Fruit fly (Drosophila melanogaster) whole organism, embryonic: ENCODE results near the gene AnxB9.
A peak's percentile ranks its signal among the peaks of the same experiment; 100 is the strongest.

Experiments
- Bgb ChIP-seq: fragments of 200-800 bp; sonication (Bioruptor generic); IDR thresholded peaks from 2 replicates; pipeline ENCODE4 v1.3.6; 2022; ENCODE audit warnings: missing biosample characterization, missing genetic modification characterization; ENCODE audit not compliant: partially characterized antibody
- CG10267 ChIP-seq: fragments of 200-800 bp; sonication (Bioruptor generic); optimal IDR thresholded peaks from 2 replicates; lab custom pipeline; 2018; ENCODE audit warnings: missing biosample characterization, mild to moderate bottlenecking, missing genetic modification characterization, moderate library complexity
- CG12391 ChIP-seq: fragments of 200-800 bp; sonication (Bioruptor generic); optimal IDR thresholded peaks from 3 replicates; lab custom pipeline; 2018; ENCODE audit warnings: missing biosample characterization, mild to moderate bottlenecking, missing genetic modification characterization, moderate library complexity
- CG13287 ChIP-seq: fragments of 200-800 bp; sonication (Bioruptor generic); IDR thresholded peaks from 2 replicates; pipeline ENCODE4 v1.3.6; 2022; ENCODE audit warnings: missing biosample characterization, missing genetic modification characterization; ENCODE audit not compliant: partially characterized antibody
- CG13624 ChIP-seq: fragments of 200-800 bp; sonication (Bioruptor generic); optimal IDR thresholded peaks from 2 replicates; lab custom pipeline; 2016; ENCODE audit warnings: missing biosample characterization, missing genetic modification characterization
- CG14860 ChIP-seq: fragments of 200-800 bp; sonication (Bioruptor generic); IDR thresholded peaks from 3 replicates; pipeline ENCODE4 v1.3.6; 2022; ENCODE audit warnings: missing biosample characterization, missing genetic modification characterization; ENCODE audit not compliant: partially characterized antibody
- CG17186 ChIP-seq: fragments of 200-800 bp; sonication (Bioruptor generic); optimal IDR thresholded peaks from 3 replicates; lab custom pipeline; 2017; ENCODE audit warnings: missing biosample characterization, missing genetic modification reagents, missing genetic modification characterization
- CG2712 ChIP-seq: fragments of 200-800 bp; optimal IDR thresholded peaks from 3 replicates; lab custom pipeline; 2019; ENCODE audit warnings: missing biosample characterization, mild to moderate bottlenecking, missing genetic modification characterization, moderate library complexity
- CG34376 ChIP-seq: fragments of 200-800 bp; sonication (Bioruptor generic); optimal IDR thresholded peaks from 2 replicates; lab custom pipeline; 2018; ENCODE audit warnings: missing biosample characterization, mild to moderate bottlenecking, missing genetic modification characterization
- CG3847 ChIP-seq: fragments of 200-800 bp; sonication (Bioruptor generic); IDR thresholded peaks from 2 replicates; pipeline ENCODE4 v1.3.6; 2022; ENCODE audit warnings: missing biosample characterization, missing genetic modification characterization
- CG42726 ChIP-seq: fragments of 200-800 bp; sonication (Bioruptor generic); IDR thresholded peaks from 2 replicates; pipeline ENCODE4 v1.3.6; 2022; ENCODE audit warnings: missing biosample characterization, missing genetic modification characterization; ENCODE audit not compliant: partially characterized antibody
- CG6791 ChIP-seq: fragments of 200-800 bp; sonication (Bioruptor generic); IDR thresholded peaks from 3 replicates; pipeline ENCODE4 v1.3.6; 2022; ENCODE audit warnings: missing biosample characterization, missing genetic modification characterization; ENCODE audit not compliant: partially characterized antibody
- CG6813 ChIP-seq: fragments of 200-800 bp; sonication (Bioruptor generic); optimal IDR thresholded peaks from 2 replicates; lab custom pipeline; 2017; ENCODE audit warnings: missing biosample characterization, missing genetic modification characterization, mild to moderate bottlenecking, moderate library complexity, missing genetic modification reagents
- CG7372 ChIP-seq: fragments of 200-800 bp; sonication (Bioruptor generic); IDR thresholded peaks from 2 replicates; pipeline ENCODE4 v1.3.6; 2022; ENCODE audit warnings: missing biosample characterization, missing genetic modification characterization
- CG7556 ChIP-seq: fragments of 200-800 bp; sonication (Bioruptor generic); optimal IDR thresholded peaks from 2 replicates; lab custom pipeline; 2017; ENCODE audit warnings: missing biosample characterization, mild to moderate bottlenecking, missing genetic modification characterization
- CG8290 ChIP-seq, 3 experiments: fragments of 200-800 bp; sonication (Bioruptor generic); optimal IDR thresholded peaks; 2 replicates each; lab custom pipeline; 2016 to 2019; ENCODE audit warnings: missing biosample characterization in 3 of 3, missing genetic modification characterization in 3 of 3, mild to moderate bottlenecking in 2 of 3, moderate library complexity in 1 of 3
- CG9797 ChIP-seq: fragments of 200-800 bp; sonication (Bioruptor generic); optimal IDR thresholded peaks from 3 replicates; lab custom pipeline; 2018; ENCODE audit warnings: missing biosample characterization, mild to moderate bottlenecking, missing genetic modification characterization
- Dek ChIP-seq: fragments of 200-800 bp; sonication (Bioruptor generic); optimal IDR thresholded peaks from 3 replicates; lab custom pipeline; 2019; ENCODE audit warnings: missing biosample characterization, mild to moderate bottlenecking, missing genetic modification characterization, moderate library complexity
- Dp ChIP-seq: fragments of 200-800 bp; sonication (Bioruptor generic); optimal IDR thresholded peaks from 2 replicates; lab custom pipeline; 2018; ENCODE audit warnings: missing biosample characterization, mild to moderate bottlenecking, missing genetic modification characterization, moderate library complexity
- E2f1 ChIP-seq: fragments of 200-800 bp; sonication (Bioruptor generic); IDR thresholded peaks from 2 replicates; pipeline ENCODE4 v1.3.6; 2022; ENCODE audit warnings: missing biosample characterization, missing genetic modification characterization
- Elba2 ChIP-seq: fragments of 200-800 bp; sonication (Bioruptor generic); optimal IDR thresholded peaks from 3 replicates; lab custom pipeline; 2016; ENCODE audit warnings: missing biosample characterization, missing genetic modification characterization
- Ets97D ChIP-seq: fragments of 200-800 bp; sonication (Bioruptor generic); optimal IDR thresholded peaks from 3 replicates; lab custom pipeline; 2016; ENCODE audit warnings: missing biosample characterization, missing genetic modification characterization
- HLH4C ChIP-seq: fragments of 200-800 bp; sonication (Bioruptor generic); IDR thresholded peaks from 3 replicates; pipeline ENCODE4 v1.3.6; 2022; ENCODE audit warnings: missing biosample characterization, missing genetic modification characterization; ENCODE audit not compliant: partially characterized antibody
- Lhr ChIP-seq: fragments of 200-800 bp; sonication (Bioruptor generic); optimal IDR thresholded peaks from 3 replicates; lab custom pipeline; 2017; ENCODE audit warnings: mild to moderate bottlenecking, missing biosample characterization, missing genetic modification reagents, missing genetic modification characterization
- MESR4 ChIP-seq: fragments of 200-800 bp; sonication (Bioruptor generic); optimal IDR thresholded peaks from 2 replicates; lab custom pipeline; 2018; ENCODE audit warnings: missing biosample characterization, mild to moderate bottlenecking, missing genetic modification characterization, moderate library complexity
- Med ChIP-seq: fragments of 200-800 bp; sonication (Bioruptor generic); peaks from one replicate; lab custom pipeline; 2016; ENCODE audit warnings: missing biosample characterization, missing genetic modification characterization, mild to moderate bottlenecking, inconsistent platforms, moderate library complexity
- Nf-YC ChIP-seq: fragments of 200-800 bp; optimal IDR thresholded peaks from 3 replicates; lab custom pipeline; 2019; ENCODE audit warnings: missing biosample characterization, mild to moderate bottlenecking, missing genetic modification characterization, moderate library complexity
- Opbp ChIP-seq: fragments of 200-800 bp; sonication (Bioruptor generic); IDR thresholded peaks from 3 replicates; pipeline ENCODE4 v1.3.6; 2022; ENCODE audit warnings: missing biosample characterization, missing genetic modification characterization; ENCODE audit not compliant: partially characterized antibody
- PHDP ChIP-seq: fragments of 200-800 bp; sonication (Bioruptor generic); optimal IDR thresholded peaks from 3 replicates; lab custom pipeline; 2018; ENCODE audit warnings: missing biosample characterization, mild to moderate bottlenecking, missing genetic modification characterization, moderate library complexity
- Pdp1 ChIP-seq, 2 experiments: fragments of 200-800 bp; sonication (Bioruptor generic); optimal IDR thresholded peaks; 3 replicates each; lab custom pipeline; 2016; ENCODE audit warnings: missing biosample characterization in 2 of 2, missing genetic modification characterization in 2 of 2, mild to moderate bottlenecking in 1 of 2, moderate library complexity in 1 of 2
- Rx ChIP-seq: fragments of 200-800 bp; sonication (Bioruptor generic); IDR thresholded peaks from 2 replicates; pipeline ENCODE4 v1.3.6; 2022; ENCODE audit warnings: missing biosample characterization, missing genetic modification characterization
- Ssrp ChIP-seq: fragments of 200-800 bp; sonication (Bioruptor generic); optimal IDR thresholded peaks from 2 replicates; lab custom pipeline; 2018; ENCODE audit warnings: missing biosample characterization, mild to moderate bottlenecking, missing genetic modification characterization, moderate library complexity
- Vsx1 ChIP-seq: fragments of 200-800 bp; sonication (Bioruptor generic); optimal IDR thresholded peaks from 2 replicates; lab custom pipeline; 2017; ENCODE audit warnings: missing biosample characterization, mild to moderate bottlenecking, missing genetic modification characterization, missing genetic modification reagents
- amos ChIP-seq: fragments of 200-800 bp; sonication (Bioruptor generic); IDR thresholded peaks from 2 replicates; pipeline ENCODE4 v1.3.6; 2022; ENCODE audit warnings: missing biosample characterization, missing genetic modification characterization; ENCODE audit not compliant: partially characterized antibody
- cwo ChIP-seq: fragments of 200-800 bp; sonication (Bioruptor generic); optimal IDR thresholded peaks from 3 replicates; lab custom pipeline; 2017; ENCODE audit warnings: missing biosample characterization, missing genetic modification characterization, mild to moderate bottlenecking, moderate library complexity, missing genetic modification reagents
- dpn ChIP-seq, 2 experiments: fragments of 200-800 bp; sonication (Bioruptor generic); optimal IDR thresholded peaks; 3 replicates each; lab custom pipeline; 2016; ENCODE audit warnings: missing biosample characterization in 2 of 2, missing genetic modification characterization in 2 of 2
- gfzf ChIP-seq: fragments of 200-800 bp; sonication (Bioruptor generic); optimal IDR thresholded peaks from 2 replicates; lab custom pipeline; 2016; ENCODE audit warnings: missing biosample characterization, mild to moderate bottlenecking, missing genetic modification characterization, moderate library complexity
- grn ChIP-seq: fragments of 200-800 bp; sonication (Bioruptor generic); optimal IDR thresholded peaks from 3 replicates; lab custom pipeline; 2017; ENCODE audit warnings: missing biosample characterization, missing genetic modification characterization
- gro ChIP-seq: fragments of 200-800 bp; sonication (Bioruptor generic); optimal IDR thresholded peaks from 2 replicates; lab custom pipeline; 2016; ENCODE audit warnings: missing biosample characterization, missing genetic modification characterization
- insv ChIP-seq, 2 experiments: fragments of 200-800 bp; sonication (Bioruptor generic); optimal IDR thresholded peaks; 3 replicates each; lab custom pipeline; 2016 to 2018; ENCODE audit warnings: missing biosample characterization in 2 of 2, missing genetic modification characterization in 2 of 2
- nmo ChIP-seq: fragments of 200-800 bp; sonication (Bioruptor generic); optimal IDR thresholded peaks from 2 replicates; lab custom pipeline; 2018; ENCODE audit warnings: missing biosample characterization, mild to moderate bottlenecking, missing genetic modification characterization, moderate library complexity
- p53 ChIP-seq: fragments of 200-800 bp; sonication (Bioruptor generic); optimal IDR thresholded peaks from 2 replicates; lab custom pipeline; 2016; ENCODE audit warnings: missing biosample characterization, missing genetic modification characterization
- pzg ChIP-seq: fragments of 200-800 bp; sonication (Bioruptor generic); optimal IDR thresholded peaks from 3 replicates; lab custom pipeline; 2018; ENCODE audit warnings: missing biosample characterization, mild to moderate bottlenecking, missing genetic modification characterization, moderate library complexity
- sens ChIP-seq: fragments of 200-800 bp; sonication (Bioruptor generic); peaks from one replicate; lab custom pipeline; 2016; ENCODE audit warnings: missing biosample characterization, missing genetic modification characterization
- seq ChIP-seq: fragments of 200-800 bp; sonication (Bioruptor generic); IDR thresholded peaks from 2 replicates; pipeline ENCODE4 v1.3.6; 2022; ENCODE audit warnings: missing biosample characterization, missing genetic modification characterization
- sob ChIP-seq: fragments of 200-800 bp; sonication (Bioruptor generic); IDR thresholded peaks from 2 replicates; pipeline ENCODE4 v1.3.6; 2022; ENCODE audit warnings: missing biosample characterization, missing genetic modification characterization
- tgo ChIP-seq: fragments of 200-800 bp; sonication (Bioruptor generic); IDR thresholded peaks from 3 replicates; pipeline ENCODE4 v1.3.6; 2022; ENCODE audit warnings: missing biosample characterization, missing genetic modification characterization
- zen ChIP-seq: fragments of 200-800 bp; sonication (Bioruptor generic); optimal IDR thresholded peaks from 3 replicates; lab custom pipeline; 2018; ENCODE audit warnings: missing biosample characterization, mild to moderate bottlenecking, missing genetic modification characterization, moderate library complexity

AnxB9 gene

DNA sequence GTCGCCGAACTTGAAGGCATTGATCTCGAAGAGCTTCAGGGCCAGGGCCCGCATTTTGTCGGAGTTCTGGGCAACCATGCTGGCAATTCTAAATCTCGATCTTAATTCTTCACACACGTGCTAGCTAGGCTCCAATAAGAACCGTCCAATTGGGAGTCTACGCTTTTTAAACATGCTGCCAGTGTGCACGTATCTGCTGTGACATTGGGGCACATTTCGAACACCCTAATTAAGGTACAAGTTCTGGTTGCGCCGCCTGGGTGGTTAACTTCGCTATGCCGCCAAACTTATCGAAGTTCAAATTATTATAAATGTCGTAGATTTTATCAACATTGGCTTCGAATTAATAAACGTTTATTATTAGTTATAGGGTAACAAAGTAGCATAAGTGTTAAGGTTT lies 8.1 kb downstream of the AnxB9 start, which contains the start of gene r-l (continued):
- TF ChIP-seq CG8290 (GFP tag; optimal IDR thresholded peaks at IDR 0.05; lab: Kevin White, UChicago) (no peak), CG8290 (tag; optimal IDR thresholded peaks at IDR 0.05; lab: Kevin White, UChicago) (peak in 1 of 2 experiments; percentile 77), Bgb (GFP tag; lab: Robert Waterston, UW) (peak; percentile 40; the same call in 1 of the 2 replicates), CG42726 (peak; percentile 61), amos (GFP tag; lab: Robert Waterston, UW) (peak; percentile 55; the same call in 1 of the 2 replicates), E2f1 (no peak), Pdp1 (GFP tag; optimal IDR thresholded peaks at IDR 0.05; lab: Kevin White, UChicago) (peak in 1 of 2 experiments; percentile 51), tgo (GFP tag; lab: Robert Waterston, UW) (no peak), CG17186 (peak; percentile 95), HLH4C (peak; percentile 19; the same call in 1 of the 3 replicates), insv (GFP tag; optimal IDR thresholded peaks at IDR 0.05; lab: Kevin White, UChicago) (peak; percentile 96 to 99), grn (GFP tag; lab: Kevin White, UChicago) (peak; percentile 43), CG2712 (tag; lab: Kevin White, UChicago) (peak; percentile 39), CG14860 (GFP tag; lab: Robert Waterston, UW) (no peak), CG12391 (tag; lab: Kevin White, UChicago) (peak; percentile 18), Ssrp (no peak), Vsx1 (GFP tag; lab: Kevin White, UChicago) (peak; percentile 44), CG13287 (GFP tag; lab: Robert Waterston, UW) (peak; percentile 64; the same call in 1 of the 2 replicates), Rx (GFP tag; lab: Robert Waterston, UW) (no peak), dpn (GFP tag; optimal IDR thresholded peaks at IDR 0.05; lab: Kevin White, UChicago) (no peak), Ets97D (peak; percentile 80), Dp (GFP tag; lab: Kevin White, UChicago) (peak; percentile 100), nmo (GFP tag; lab: Kevin White, UChicago) (peak; percentile 31), CG9797 (GFP tag; lab: Kevin White, UChicago) (peak; percentile 93), CG6791 (peak; percentile 43; the same call in 2 of the 3 replicates), CG7372 (GFP tag; lab: Robert Waterston, UW) (no peak), Med (peak; percentile 88), CG13624 (GFP tag; lab: Kevin White, UChicago) (peak; percentile 69), pzg (GFP tag; lab: Kevin White, UChicago) (peak; percentile 98), CG7556 (GFP tag; lab: Kevin White, UChicago) (no peak), CG34376 (GFP tag; lab: Kevin White, UChicago) (peak; percentile 0), zen (tag; lab: Kevin White, UChicago) (peak; percentile 76), Lhr (GFP tag; lab: Kevin White, UChicago) (peak; percentile 79), p53 (GFP tag; lab: Kevin White, UChicago) (peak; percentile 44), PHDP (tag; lab: Kevin White, UChicago) (no peak), CG3847 (GFP tag; lab: Robert Waterston, UW) (peak; percentile 64), sens (GFP tag; lab: Kevin White, UChicago) (peak; percentile 65), CG10267 (tag; lab: Kevin White, UChicago) (peak; percentile 45), gfzf (GFP tag; lab: Kevin White, UChicago) (peak; percentile 98), Opbp (GFP tag; lab: Robert Waterston, UW) (0 out of 3 replicates have a peak, but pooled peaks have one; percentile 12), Nf-YC (tag; lab: Kevin White, UChicago) (peak; percentile 80), Elba2 (GFP tag; lab: Kevin White, UChicago) (peak; percentile 98), cwo (peak; percentile 40), MESR4 (GFP tag; lab: Kevin White, UChicago) (peak; percentile 62), sob (GFP tag; lab: Robert Waterston, UW) (0 out of 2 replicates have a peak, but pooled peaks have one; percentile 19), seq (no peak), Dek (tag; lab: Kevin White, UChicago) (peak; percentile 49), gro (GFP tag; lab: Kevin White, UChicago) (peak; percentile 47), CG6813 (no peak)
